Worm (Caenorhabditis elegans) whole organism, L4 larva: ENCODE results near the gene ifbp-1.

Source experiments
- D1046.2 ChIP-seq: fragments of 200-800 bp; sonication (Bioruptor generic); IDR thresholded peaks from 2 replicates; pipeline ENCODE4 v1.3.6; 2022; ENCODE audit warnings: missing genetic modification characterization, missing compliant biosample characterization
- F26F4.8 ChIP-seq: fragments of 200-800 bp; sonication (Bioruptor generic); conservative IDR thresholded peaks from 2 replicates; pipeline ENCODE4 v1.3.6; 2022; ENCODE audit warnings: missing genetic modification characterization, missing compliant biosample characterization
- R02D3.7 ChIP-seq: fragments of 150-350 bp; sonication (generic microtip); optimal IDR thresholded peaks from 3 replicates; lab custom pipeline; 2014; ENCODE audit warnings: missing biosample characterization, missing genetic modification characterization
- T20F7.1 ChIP-seq: fragments of 200-800 bp; sonication (Bioruptor generic); optimal IDR thresholded peaks from 2 replicates; lab custom pipeline; 2018; ENCODE audit warnings: mild to moderate bottlenecking, missing genetic modification characterization, missing compliant biosample characterization
- T26A8.4 ChIP-seq: fragments of 200-800 bp; sonication (Bioruptor generic); IDR thresholded peaks from 2 replicates; pipeline ENCODE4 v1.3.6; 2022; ENCODE audit warnings: missing genetic modification characterization, missing compliant biosample characterization
- ZK546.5 ChIP-seq, 2 experiments: sonication (generic microtip); optimal IDR thresholded peaks; 2 replicates each; lab custom pipeline; 2017; ENCODE audit warnings: missing biosample characterization in 2 of 2, missing genetic modification characterization in 2 of 2
- aha-1 ChIP-seq: fragments of 150-350 bp; peaks from one replicate; lab custom pipeline; 2014; ENCODE audit warnings: missing biosample characterization, missing genetic modification characterization
- aly-2 ChIP-seq: sonication (generic microtip); optimal IDR thresholded peaks from 2 replicates; lab custom pipeline; 2018; ENCODE audit warnings: missing biosample characterization, missing genetic modification characterization
- arid-1 ChIP-seq: fragments of 200-800 bp; sonication (Bioruptor generic); conservative IDR thresholded peaks from 2 replicates; pipeline ENCODE4 v1.3.6; 2022; ENCODE audit warnings: missing genetic modification reagents, missing genetic modification characterization, missing compliant biosample characterization
- ceh-20 ChIP-seq: fragments of 200-800 bp; sonication (Bioruptor generic); IDR thresholded peaks from 2 replicates; pipeline ENCODE4 v1.3.6; 2022; ENCODE audit warnings: missing genetic modification reagents, missing genetic modification characterization, missing compliant biosample characterization
- ceh-62 ChIP-seq: sonication (generic microtip); optimal IDR thresholded peaks from 2 replicates; lab custom pipeline; 2017; ENCODE audit warnings: missing biosample characterization, missing genetic modification characterization
- ctbp-1 ChIP-seq: fragments of 200-800 bp; sonication (Bioruptor generic); IDR thresholded peaks from 2 replicates; pipeline ENCODE4 v1.3.6; 2022; ENCODE audit warnings: missing genetic modification reagents, missing genetic modification characterization, missing compliant biosample characterization
- dmd-8 ChIP-seq: fragments of 200-800 bp; sonication (Bioruptor generic); IDR thresholded peaks from 2 replicates; pipeline ENCODE4 v1.3.6; 2022; ENCODE audit warnings: missing genetic modification characterization, missing compliant biosample characterization
- duxl-1 ChIP-seq: sonication (generic microtip); optimal IDR thresholded peaks from 2 replicates; lab custom pipeline; 2016; ENCODE audit warnings: mild to moderate bottlenecking, missing genetic modification characterization, moderate library complexity, missing compliant biosample characterization; ENCODE audit not compliant: poor library complexity
- dve-1 ChIP-seq: sonication (generic microtip); optimal IDR thresholded peaks from 2 replicates; lab custom pipeline; 2017; ENCODE audit warnings: antibody characterized with exemption, mild to moderate bottlenecking, missing genetic modification characterization, missing compliant biosample characterization; ENCODE audit not compliant: insufficient read depth
- egl-43 ChIP-seq: fragments of 200-800 bp; sonication (Bioruptor generic); IDR thresholded peaks from 2 replicates; pipeline ENCODE4 v1.3.6; 2022; ENCODE audit warnings: missing genetic modification reagents, missing genetic modification characterization, missing compliant biosample characterization
- fkh-10 ChIP-seq: fragments of 150-350 bp; optimal IDR thresholded peaks from 2 replicates; lab custom pipeline; 2014; ENCODE audit warnings: missing biosample characterization, missing genetic modification reagents, missing genetic modification characterization
- fos-1 ChIP-seq: fragments of 150-350 bp; optimal IDR thresholded peaks from 2 replicates; lab custom pipeline; 2014; ENCODE audit warnings: missing biosample characterization, missing genetic modification characterization
- gei-8 ChIP-seq: fragments of 200-800 bp; sonication (Bioruptor generic); optimal IDR thresholded peaks from 2 replicates; lab custom pipeline; 2018; ENCODE audit warnings: mild to moderate bottlenecking, missing genetic modification characterization, missing compliant biosample characterization
- hlh-11 ChIP-seq: fragments of 200-800 bp; sonication (Bioruptor generic); optimal IDR thresholded peaks from 2 replicates; lab custom pipeline; 2018; ENCODE audit warnings: mild to moderate bottlenecking, missing genetic modification characterization, missing compliant biosample characterization
- hlh-30 ChIP-seq: sonication (generic microtip); optimal IDR thresholded peaks from 2 replicates; lab custom pipeline; 2017; ENCODE audit warnings: antibody characterized with exemption, mild to moderate bottlenecking, missing genetic modification characterization, missing compliant biosample characterization; ENCODE audit not compliant: insufficient read depth
- jun-1 ChIP-seq: fragments of 150-350 bp; optimal IDR thresholded peaks from 2 replicates; lab custom pipeline; 2014; ENCODE audit warnings: missing biosample characterization, missing genetic modification reagents, missing genetic modification characterization
- lin-1 ChIP-seq: fragments of 200-800 bp; sonication (Bioruptor generic); IDR thresholded peaks from 2 replicates; pipeline ENCODE4 v1.3.6; 2022; ENCODE audit warnings: missing genetic modification reagents, missing genetic modification characterization, missing compliant biosample characterization
- lin-13 ChIP-seq: fragments of 150-350 bp; optimal IDR thresholded peaks from 2 replicates; lab custom pipeline; 2014; ENCODE audit warnings: missing biosample characterization, missing genetic modification reagents, missing genetic modification characterization
- lin-15B ChIP-seq: fragments of 150-350 bp; sonication (generic microtip); optimal IDR thresholded peaks from 3 replicates; lab custom pipeline; 2014; ENCODE audit warnings: missing biosample characterization, missing genetic modification characterization
- lin-38 ChIP-seq: fragments of 200-800 bp; sonication (Bioruptor generic); IDR thresholded peaks from 2 replicates; pipeline ENCODE4 v1.3.6; 2022; ENCODE audit warnings: missing genetic modification reagents, missing genetic modification characterization, missing compliant biosample characterization
- madf-9 ChIP-seq: fragments of 200-800 bp; sonication (Bioruptor generic); conservative IDR thresholded peaks from 2 replicates; pipeline ENCODE4 v1.3.6; 2022; ENCODE audit warnings: missing genetic modification reagents, missing genetic modification characterization, missing compliant biosample characterization
- mes-2 ChIP-seq: sonication (generic microtip); optimal IDR thresholded peaks from 2 replicates; lab custom pipeline; 2016; ENCODE audit warnings: missing genotype, mild to moderate bottlenecking, missing genetic modification characterization, missing compliant biosample characterization; ENCODE audit not compliant: poor library complexity, severe bottlenecking
- mxl-2 ChIP-seq: fragments of 200-800 bp; sonication (Bioruptor generic); conservative IDR thresholded peaks from 2 replicates; pipeline ENCODE4 v1.3.6; 2022; ENCODE audit warnings: missing genetic modification reagents, missing genetic modification characterization, missing compliant biosample characterization
- nhr-10 ChIP-seq: fragments of 150-350 bp; optimal IDR thresholded peaks from 2 replicates; lab custom pipeline; 2014; ENCODE audit warnings: missing biosample characterization, missing genetic modification characterization
- nhr-102 ChIP-seq: sonication (generic microtip); optimal IDR thresholded peaks from 2 replicates; lab custom pipeline; 2016; ENCODE audit warnings: mild to moderate bottlenecking, missing genetic modification characterization, moderate library complexity, missing compliant biosample characterization
- nhr-111 ChIP-seq: fragments of 200-800 bp; sonication (Bioruptor generic); optimal IDR thresholded peaks from 2 replicates; lab custom pipeline; 2018; ENCODE audit warnings: mild to moderate bottlenecking, missing genetic modification characterization, missing compliant biosample characterization
- nhr-42 ChIP-seq: fragments of 200-800 bp; sonication (Bioruptor generic); IDR thresholded peaks from 2 replicates; pipeline ENCODE4 v1.3.6; 2022; ENCODE audit warnings: missing genetic modification characterization, missing compliant biosample characterization
- nhr-48 ChIP-seq: sonication (generic microtip); optimal IDR thresholded peaks from 2 replicates; lab custom pipeline; 2016; ENCODE audit warnings: mild to moderate bottlenecking, missing genetic modification characterization, missing compliant biosample characterization
- pha-4 ChIP-seq, 2 experiments: fragments of 150-350 bp in 1 of 2; fragments of 200-800 bp in 1 of 2; sonication (Bioruptor generic) in 1 of 2; IDR thresholded peaks in 1 of 2; optimal IDR thresholded peaks in 1 of 2; 2 replicates each; pipeline versions ENCODE4 v1.3.6 to Lab custom; 2014 to 2022; ENCODE audit warnings: missing genetic modification characterization in 2 of 2, missing genetic modification reagents in 2 of 2, missing biosample characterization in 1 of 2, missing compliant biosample characterization in 1 of 2
- php-3 ChIP-seq: fragments of 200-800 bp; sonication (Bioruptor generic); IDR thresholded peaks from 2 replicates; pipeline ENCODE4 v1.3.6; 2022; ENCODE audit warnings: missing genetic modification reagents, missing genetic modification characterization, missing compliant biosample characterization
- pqm-1 ChIP-seq: sonication (generic microtip); optimal IDR thresholded peaks from 2 replicates; lab custom pipeline; 2017; ENCODE audit warnings: missing biosample characterization, missing genetic modification characterization
- rbr-2 ChIP-seq: sonication (generic microtip); optimal IDR thresholded peaks from 2 replicates; lab custom pipeline; 2016; ENCODE audit warnings: missing genotype, missing genetic modification characterization, missing compliant biosample characterization
- sdz-12 ChIP-seq: fragments of 200-800 bp; sonication (Bioruptor generic); optimal IDR thresholded peaks from 2 replicates; lab custom pipeline; 2018; ENCODE audit warnings: mild to moderate bottlenecking, missing genetic modification characterization, missing compliant biosample characterization
- snpc-1.2 ChIP-seq: fragments of 200-800 bp; sonication (Bioruptor generic); IDR thresholded peaks from 2 replicates; pipeline ENCODE4 v1.3.6; 2022; ENCODE audit warnings: missing genetic modification reagents, missing genetic modification characterization, missing compliant biosample characterization
- spr-1 ChIP-seq: sonication (generic microtip); optimal IDR thresholded peaks from 2 replicates; lab custom pipeline; 2016; ENCODE audit warnings: mild to moderate bottlenecking, missing genetic modification characterization, missing compliant biosample characterization
- spr-3 ChIP-seq: fragments of 200-800 bp; sonication (Bioruptor generic); optimal IDR thresholded peaks from 2 replicates; lab custom pipeline; 2018; ENCODE audit warnings: mild to moderate bottlenecking, missing genetic modification characterization, missing compliant biosample characterization
- unc-39 ChIP-seq: sonication (generic microtip); optimal IDR thresholded peaks from 2 replicates; lab custom pipeline; 2017; ENCODE audit warnings: missing biosample characterization, missing genetic modification characterization
- zag-1 ChIP-seq: fragments of 150-350 bp; optimal IDR thresholded peaks from 2 replicates; lab custom pipeline; 2014; ENCODE audit warnings: missing biosample characterization, missing genetic modification characterization
- zip-11 ChIP-seq: fragments of 200-800 bp; sonication (Bioruptor generic); IDR thresholded peaks from 2 replicates; pipeline ENCODE4 v1.3.6; 2022; ENCODE audit warnings: missing genetic modification characterization, missing compliant biosample characterization
- zip-2 ChIP-seq: fragments of 150-350 bp; optimal IDR thresholded peaks from 2 replicates; lab custom pipeline; 2014; ENCODE audit warnings: missing biosample characterization, missing genetic modification characterization

The ifbp-1 gene

DNA sequence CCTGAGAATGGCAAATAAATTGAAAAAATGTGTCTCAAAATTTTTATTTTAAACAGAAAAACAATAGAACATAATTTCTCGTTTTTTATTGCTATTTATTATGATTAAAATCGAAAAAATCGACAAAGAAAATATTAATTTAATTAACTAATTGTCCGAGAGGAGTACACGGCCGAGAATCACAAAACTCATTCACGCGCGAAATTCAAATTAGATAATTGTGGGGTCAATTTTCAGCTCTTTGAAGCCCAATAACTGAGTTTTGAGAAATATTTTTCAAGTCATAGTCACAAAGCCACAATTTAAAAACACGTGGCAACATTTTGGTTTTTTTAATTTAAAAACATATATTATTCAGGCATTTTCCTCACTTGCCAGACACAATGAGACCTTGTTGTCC, 29.0 kb upstream of the ifbp-1 start (continued):
- TF ChIP-seq duxl-1 (tag; lab: Kevin White, UChicago) (no peak), nhr-111 (GFP tag; lab: Kevin White, UChicago) (no peak)

DNA sequence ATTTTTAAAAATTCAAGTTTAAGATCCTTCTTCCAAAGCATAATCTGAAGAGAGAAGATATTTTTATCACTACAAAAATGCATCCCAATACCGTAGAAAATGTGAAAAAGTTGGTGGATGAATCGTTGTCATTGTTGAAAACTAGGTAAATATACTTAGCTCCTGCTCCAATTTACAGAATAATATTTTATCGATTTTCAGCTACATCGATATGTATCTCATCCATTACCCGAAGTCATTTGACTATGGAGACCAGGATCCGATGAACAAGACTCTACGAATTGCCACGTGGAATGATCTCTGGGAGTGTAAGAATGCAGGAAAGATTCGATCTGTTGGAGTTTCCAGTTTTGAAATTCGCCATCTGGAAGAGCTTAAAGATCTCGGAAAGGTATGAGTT, 28.4 kb upstream of the ifbp-1 start:
- TF ChIP-seq duxl-1 (tag; lab: Kevin White, UChicago), result peak; percentile 1
- no peak for TF ChIP-seq ceh-62 (tag; lab: Kevin White, UChicago)
- TF ChIP-seq aha-1 (tag; lab: Kevin White, UChicago), result peak; percentile 94

DNA sequence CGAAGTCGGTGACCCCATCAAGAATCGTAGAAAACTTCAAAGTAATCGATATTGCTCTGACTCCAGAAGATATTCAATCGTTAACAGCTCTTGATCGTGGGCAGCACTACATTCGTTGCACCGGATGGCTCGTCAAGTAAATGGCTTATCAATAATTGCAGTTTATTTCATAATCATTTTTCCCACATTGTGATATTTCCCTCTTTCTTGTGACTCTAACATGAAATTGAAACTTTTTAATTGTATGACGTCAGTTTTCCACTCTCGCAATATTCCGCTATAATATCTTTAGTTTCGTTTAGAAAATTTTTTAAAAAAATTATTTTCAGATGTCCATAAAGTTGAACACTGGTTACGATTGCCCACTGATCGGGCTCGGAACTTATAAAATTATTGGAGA, 27.9 kb upstream of the ifbp-1 start, which contains the start of gene F53F1.3:
Gene F53F1.3 (plus strand): TSS at position 330 of the 400 bp plus-strand sequence.
- TF ChIP-seq duxl-1 (tag; lab: Kevin White, UChicago), result no peak
- no peak for TF ChIP-seq unc-39
- TF ChIP-seq ceh-20 (GFP tag; lab: Robert Waterston, UW), result no peak
- no peak for TF ChIP-seq jun-1 (tag; lab: Kevin White, UChicago)
- TF ChIP-seq snpc-1.2 (GFP tag; lab: Robert Waterston, UW), result no peak
- TF ChIP-seq lin-38 (GFP tag; lab: Robert Waterston, UW), result no peak
- no peak for TF ChIP-seq arid-1 (GFP tag; lab: Robert Waterston, UW)
- no peak for TF ChIP-seq nhr-102 (tag; lab: Kevin White, UChicago)
- no peak for TF ChIP-seq madf-9 (GFP tag; lab: Robert Waterston, UW)
- no peak for TF ChIP-seq nhr-42 (GFP tag; lab: Robert Waterston, UW)
- TF ChIP-seq gei-8 (GFP tag; lab: Kevin White, UChicago), result no peak
- no peak for TF ChIP-seq zip-11 (GFP tag; lab: Robert Waterston, UW)
- TF ChIP-seq php-3 (GFP tag; lab: Robert Waterston, UW), result no peak
- TF ChIP-seq zip-2 (tag; lab: Kevin White, UChicago), result no peak
- no peak for TF ChIP-seq sdz-12 (GFP tag; lab: Kevin White, UChicago)
- no peak for TF ChIP-seq R02D3.7 (tag; lab: Kevin White, UChicago)
- TF ChIP-seq fos-1 (tag; lab: Kevin White, UChicago), result no peak
- TF ChIP-seq nhr-48 (tag; lab: Kevin White, UChicago), result no peak
- no peak for TF ChIP-seq rbr-2 (tag; lab: Kevin White, UChicago)
- TF ChIP-seq T20F7.1 (GFP tag; lab: Kevin White, UChicago), result peak; percentile 22
- TF ChIP-seq F26F4.8 (GFP tag; lab: Robert Waterston, UW), result no peak
- TF ChIP-seq lin-13 (GFP tag; lab: Kevin White, UChicago), result no peak
- no peak for TF ChIP-seq dmd-8 (GFP tag; lab: Robert Waterston, UW)
- no peak for TF ChIP-seq spr-1 (tag; lab: Kevin White, UChicago)
- TF ChIP-seq aly-2, result no peak
- no peak for TF ChIP-seq nhr-10 (tag; lab: Kevin White, UChicago)
- no peak for TF ChIP-seq T26A8.4 (GFP tag; lab: Robert Waterston, UW)
- no peak for TF ChIP-seq spr-3
- no peak for TF ChIP-seq lin-1
- no peak for TF ChIP-seq pha-4 (GFP tag; IDR thresholded peaks at IDR 0.05; lab: Robert Waterston, UW)
- TF ChIP-seq pha-4 (tag; optimal IDR thresholded peaks at IDR 0.05; lab: Kevin White, UChicago), result no peak
- no peak for TF ChIP-seq D1046.2 (GFP tag; lab: Robert Waterston, UW)
- TF ChIP-seq zag-1 (tag; lab: Kevin White, UChicago), result no peak
- TF ChIP-seq pqm-1 (tag; lab: Kevin White, UChicago), result peak; percentile 41
- no peak for TF ChIP-seq lin-15B
- peak; percentile 21 for TF ChIP-seq hlh-30 (tag; lab: Kevin White, UChicago)
- TF ChIP-seq fkh-10, result no peak
- no peak for TF ChIP-seq mes-2
- TF ChIP-seq dve-1 (tag; lab: Kevin White, UChicago), result peak; percentile 7
- TF ChIP-seq hlh-11 (tag; lab: Kevin White, UChicago), result peak; percentile 25
- TF ChIP-seq mxl-2, result no peak
- TF ChIP-seq egl-43 (GFP tag; lab: Robert Waterston, UW), result no peak
- TF ChIP-seq ZK546.5 (tag; optimal IDR thresholded peaks at IDR 0.05; lab: Kevin White, UChicago), result no peak
- TF ChIP-seq ctbp-1, result no peak
